Worm (Caenorhabditis elegans) whole organism, L4 larva: Measurements from ENCODE around the gene eng-1.

Experiments used
- F26F4.8 ChIP-seq: fragments of 200-800 bp; sonication (Bioruptor generic); conservative IDR thresholded peaks from 2 replicates; pipeline ENCODE4 v1.3.6; 2022; ENCODE audit warnings: missing genetic modification characterization, missing compliant biosample characterization
- F37D6.2 ChIP-seq: sonication (generic microtip); optimal IDR thresholded peaks from 2 replicates; lab custom pipeline; 2016; ENCODE audit warnings: mild to moderate bottlenecking, missing genetic modification characterization, missing compliant biosample characterization
- F44E2.7 ChIP-seq: fragments of 200-800 bp; sonication (Bioruptor generic); IDR thresholded peaks from 2 replicates; pipeline ENCODE4 v2.1.2; 2022; ENCODE audit warnings: missing genetic modification characterization, missing compliant biosample characterization
- R02D3.7 ChIP-seq: fragments of 150-350 bp; sonication (generic microtip); optimal IDR thresholded peaks from 3 replicates; lab custom pipeline; 2014; ENCODE audit warnings: missing biosample characterization, missing genetic modification characterization
- Y105C5A.15 ChIP-seq: fragments of 200-800 bp; sonication (Bioruptor generic); IDR thresholded peaks from 2 replicates; pipeline ENCODE4 v1.3.6; 2022; ENCODE audit warnings: missing genetic modification characterization, missing compliant biosample characterization
- ZK337.2 ChIP-seq: fragments of 200-800 bp; sonication (Bioruptor generic); IDR thresholded peaks from 2 replicates; pipeline ENCODE4 v1.3.6; 2022; ENCODE audit warnings: missing genetic modification reagents, missing genetic modification characterization, missing compliant biosample characterization
- aha-1 ChIP-seq: fragments of 150-350 bp; peaks from one replicate; lab custom pipeline; 2014; ENCODE audit warnings: missing biosample characterization, missing genetic modification characterization
- aly-2 ChIP-seq: sonication (generic microtip); optimal IDR thresholded peaks from 2 replicates; lab custom pipeline; 2018; ENCODE audit warnings: missing biosample characterization, missing genetic modification characterization
- ama-1 ChIP-seq: fragments of 150-350 bp; optimal IDR thresholded peaks from 2 replicates; lab custom pipeline; 2014; ENCODE audit warnings: inconsistent platforms, mixed read lengths
- attf-4 ChIP-seq: sonication (generic microtip); optimal IDR thresholded peaks from 3 replicates; lab custom pipeline; 2017; ENCODE audit warnings: missing biosample characterization, missing genetic modification characterization
- ceh-62 ChIP-seq: sonication (generic microtip); optimal IDR thresholded peaks from 2 replicates; lab custom pipeline; 2017; ENCODE audit warnings: missing biosample characterization, missing genetic modification characterization
- ceh-82 ChIP-seq: sonication (generic microtip); optimal IDR thresholded peaks from 2 replicates; lab custom pipeline; 2017; ENCODE audit warnings: missing biosample characterization, missing genetic modification characterization
- daf-19 ChIP-seq: fragments of 200-800 bp; sonication (Bioruptor generic); conservative IDR thresholded peaks from 2 replicates; pipeline ENCODE4 v1.3.6; 2022; ENCODE audit warnings: missing genetic modification characterization, missing compliant biosample characterization
- dmd-6 ChIP-seq: fragments of 200-800 bp; sonication (Bioruptor generic); IDR thresholded peaks from 2 replicates; pipeline ENCODE4 v1.3.6; 2022; ENCODE audit warnings: missing genetic modification reagents, missing genetic modification characterization, missing compliant biosample characterization
- dmd-8 ChIP-seq: fragments of 200-800 bp; sonication (Bioruptor generic); IDR thresholded peaks from 2 replicates; pipeline ENCODE4 v1.3.6; 2022; ENCODE audit warnings: missing genetic modification characterization, missing compliant biosample characterization
- dpl-1 ChIP-seq: fragments of 150-350 bp; optimal IDR thresholded peaks from 2 replicates; lab custom pipeline; 2014; ENCODE audit warnings: missing biosample characterization, missing genetic modification reagents, missing genetic modification characterization
- dve-1 ChIP-seq: sonication (generic microtip); optimal IDR thresholded peaks from 2 replicates; lab custom pipeline; 2017; ENCODE audit warnings: antibody characterized with exemption, mild to moderate bottlenecking, missing genetic modification characterization, missing compliant biosample characterization; ENCODE audit not compliant: insufficient read depth
- fkh-10 ChIP-seq: fragments of 150-350 bp; optimal IDR thresholded peaks from 2 replicates; lab custom pipeline; 2014; ENCODE audit warnings: missing biosample characterization, missing genetic modification reagents, missing genetic modification characterization
- hlh-30 ChIP-seq: sonication (generic microtip); optimal IDR thresholded peaks from 2 replicates; lab custom pipeline; 2017; ENCODE audit warnings: antibody characterized with exemption, mild to moderate bottlenecking, missing genetic modification characterization, missing compliant biosample characterization; ENCODE audit not compliant: insufficient read depth
- jun-1 ChIP-seq: fragments of 150-350 bp; optimal IDR thresholded peaks from 2 replicates; lab custom pipeline; 2014; ENCODE audit warnings: missing biosample characterization, missing genetic modification reagents, missing genetic modification characterization
- lin-1 ChIP-seq: fragments of 200-800 bp; sonication (Bioruptor generic); IDR thresholded peaks from 2 replicates; pipeline ENCODE4 v1.3.6; 2022; ENCODE audit warnings: missing genetic modification reagents, missing genetic modification characterization, missing compliant biosample characterization
- lin-13 ChIP-seq: fragments of 150-350 bp; optimal IDR thresholded peaks from 2 replicates; lab custom pipeline; 2014; ENCODE audit warnings: missing biosample characterization, missing genetic modification reagents, missing genetic modification characterization
- lin-15B ChIP-seq: fragments of 150-350 bp; sonication (generic microtip); optimal IDR thresholded peaks from 3 replicates; lab custom pipeline; 2014; ENCODE audit warnings: missing biosample characterization, missing genetic modification characterization
- lin-38 ChIP-seq: fragments of 200-800 bp; sonication (Bioruptor generic); IDR thresholded peaks from 2 replicates; pipeline ENCODE4 v1.3.6; 2022; ENCODE audit warnings: missing genetic modification reagents, missing genetic modification characterization, missing compliant biosample characterization
- lin-39 ChIP-seq: fragments of 150-350 bp; optimal IDR thresholded peaks from 2 replicates; lab custom pipeline; 2014; ENCODE audit warnings: missing biosample characterization, missing genetic modification reagents, missing genetic modification characterization
- lsy-2 ChIP-seq, 2 experiments: fragments of 150-350 bp in 1 of 2; sonication (generic microtip) in 1 of 2; optimal IDR thresholded peaks; 2 replicates each; lab custom pipeline; 2014 to 2017; ENCODE audit warnings: missing biosample characterization in 2 of 2, missing genetic modification characterization in 2 of 2
- madf-5 ChIP-seq, 2 experiments: fragments of 200-800 bp; sonication (Bioruptor generic); IDR thresholded peaks; 2 replicates each; pipeline ENCODE4 v1.3.6; 2022; ENCODE audit warnings: missing compliant biosample characterization in 2 of 2, missing genetic modification characterization in 2 of 2
- mdl-1 ChIP-seq, 2 experiments: fragments of 150-350 bp in 1 of 2; sonication (generic microtip) in 1 of 2; optimal IDR thresholded peaks; 2 replicates each; lab custom pipeline; 2014 to 2017; ENCODE audit warnings: missing biosample characterization in 2 of 2, missing genetic modification characterization in 2 of 2
- mep-1 ChIP-seq: fragments of 150-350 bp; sonication (generic microtip); optimal IDR thresholded peaks from 3 replicates; lab custom pipeline; 2014; ENCODE audit warnings: missing biosample characterization, missing genetic modification characterization
- mes-2 ChIP-seq: sonication (generic microtip); optimal IDR thresholded peaks from 2 replicates; lab custom pipeline; 2016; ENCODE audit warnings: missing genotype, mild to moderate bottlenecking, missing genetic modification characterization, missing compliant biosample characterization; ENCODE audit not compliant: poor library complexity, severe bottlenecking
- mxl-2 ChIP-seq: fragments of 200-800 bp; sonication (Bioruptor generic); conservative IDR thresholded peaks from 2 replicates; pipeline ENCODE4 v1.3.6; 2022; ENCODE audit warnings: missing genetic modification reagents, missing genetic modification characterization, missing compliant biosample characterization
- mxl-3 ChIP-seq: fragments of 200-800 bp; sonication (Bioruptor generic); optimal IDR thresholded peaks from 2 replicates; lab custom pipeline; 2018; ENCODE audit warnings: mild to moderate bottlenecking, missing genetic modification characterization, missing compliant biosample characterization
- nhr-102 ChIP-seq: sonication (generic microtip); optimal IDR thresholded peaks from 2 replicates; lab custom pipeline; 2016; ENCODE audit warnings: mild to moderate bottlenecking, missing genetic modification characterization, moderate library complexity, missing compliant biosample characterization
- nhr-11 ChIP-seq: fragments of 150-350 bp; optimal IDR thresholded peaks from 2 replicates; lab custom pipeline; 2014; ENCODE audit warnings: missing biosample characterization, missing genetic modification characterization
- nhr-111 ChIP-seq: fragments of 200-800 bp; sonication (Bioruptor generic); optimal IDR thresholded peaks from 2 replicates; lab custom pipeline; 2018; ENCODE audit warnings: mild to moderate bottlenecking, missing genetic modification characterization, missing compliant biosample characterization
- nhr-25 ChIP-seq: sonication (generic microtip); optimal IDR thresholded peaks from 2 replicates; lab custom pipeline; 2017; ENCODE audit warnings: missing genetic modification characterization, mild to moderate bottlenecking, missing compliant biosample characterization, antibody characterized with exemption, moderate library complexity, borderline replicate concordance; ENCODE audit not compliant: insufficient read depth
- nhr-42 ChIP-seq: fragments of 200-800 bp; sonication (Bioruptor generic); IDR thresholded peaks from 2 replicates; pipeline ENCODE4 v1.3.6; 2022; ENCODE audit warnings: missing genetic modification characterization, missing compliant biosample characterization
- pqm-1 ChIP-seq: sonication (generic microtip); optimal IDR thresholded peaks from 2 replicates; lab custom pipeline; 2017; ENCODE audit warnings: missing biosample characterization, missing genetic modification characterization
- rbr-2 ChIP-seq: sonication (generic microtip); optimal IDR thresholded peaks from 2 replicates; lab custom pipeline; 2016; ENCODE audit warnings: missing genotype, missing genetic modification characterization, missing compliant biosample characterization
- sdz-12 ChIP-seq: fragments of 200-800 bp; sonication (Bioruptor generic); optimal IDR thresholded peaks from 2 replicates; lab custom pipeline; 2018; ENCODE audit warnings: mild to moderate bottlenecking, missing genetic modification characterization, missing compliant biosample characterization
- set-16 ChIP-seq: fragments of 200-800 bp; sonication (Bioruptor generic); IDR thresholded peaks from 2 replicates; pipeline ENCODE4 v1.3.6; 2022; ENCODE audit warnings: missing genetic modification reagents, missing genetic modification characterization, missing compliant biosample characterization
- snpc-4 ChIP-seq: fragments of 150-350 bp; optimal IDR thresholded peaks from 2 replicates; lab custom pipeline; 2014; ENCODE audit warnings: missing biosample characterization, missing genetic modification characterization
- tag-97 ChIP-seq: fragments of 200-800 bp; sonication (Bioruptor generic); IDR thresholded peaks from 2 replicates; pipeline ENCODE4 v1.3.6; 2022; ENCODE audit warnings: missing genetic modification characterization, missing compliant biosample characterization
- unc-39 ChIP-seq: sonication (generic microtip); optimal IDR thresholded peaks from 2 replicates; lab custom pipeline; 2017; ENCODE audit warnings: missing biosample characterization, missing genetic modification characterization
- unc-62 ChIP-seq, 3 experiments: fragments of 150-350 bp in 1 of 3; sonication (generic microtip); optimal IDR thresholded peaks in 2 of 3; peaks in 1 of 3; 1 replicate in 1 of 3; 2 replicates in 2 of 3; lab custom pipeline; 2014 to 2017; ENCODE audit warnings: missing biosample characterization in 3 of 3, missing genetic modification characterization in 3 of 3, missing genetic modification reagents in 3 of 3, missing genotype in 1 of 3
- zip-2 ChIP-seq: fragments of 150-350 bp; optimal IDR thresholded peaks from 2 replicates; lab custom pipeline; 2014; ENCODE audit warnings: missing biosample characterization, missing genetic modification characterization

The eng-1 gene

DNA sequence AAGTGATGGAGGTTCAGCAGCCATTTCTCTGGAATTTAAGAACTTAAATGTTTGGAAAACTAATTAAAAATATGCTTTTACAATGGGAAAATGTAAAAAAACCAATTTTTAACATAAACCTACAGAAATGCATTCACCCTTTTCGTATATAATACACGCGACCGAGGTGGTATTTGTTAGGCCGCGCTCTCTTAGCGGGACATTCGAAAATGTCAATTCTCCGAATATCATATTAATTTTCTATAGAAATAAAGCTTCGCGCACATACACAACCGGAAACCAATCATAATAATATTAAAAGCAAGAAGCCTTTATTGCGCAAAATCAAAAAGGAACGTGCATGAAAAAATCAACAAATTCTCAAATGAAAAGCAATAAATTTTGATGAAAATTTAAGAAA, 15.1 kb downstream of the eng-1 start, which contains the start of gene ddx-23 (continued):
- TF ChIP-seq mes-2 (tag; lab: Kevin White, UChicago) = peak; percentile 76
- no peak for TF ChIP-seq ceh-62
- no peak for TF ChIP-seq ZK337.2 (GFP tag; lab: Robert Waterston, UW)
- 0 out of 2 replicates have a peak, but pooled peaks have one; percentile 56 for TF ChIP-seq Y105C5A.15

DNA sequence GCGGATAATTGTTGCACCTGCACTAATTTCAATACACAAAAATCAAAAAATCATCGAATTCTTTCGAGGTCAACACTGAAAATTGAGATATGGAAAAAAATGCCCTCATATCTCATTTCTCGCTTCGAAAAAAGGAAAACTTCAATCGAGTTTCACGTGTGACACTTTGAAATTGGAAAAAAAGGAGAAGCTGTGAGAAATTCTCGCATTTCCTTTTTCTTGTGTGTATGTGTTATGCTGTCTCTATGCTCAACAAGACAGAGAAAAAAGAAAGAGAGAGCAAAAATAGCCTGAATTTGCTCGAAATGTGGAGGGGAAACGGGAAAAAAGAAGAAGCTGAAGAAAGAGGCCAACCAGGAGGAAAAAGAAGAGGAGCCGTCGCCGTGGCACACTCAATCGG, 21.9 kb downstream of the eng-1 start:
- TF ChIP-seq aha-1 (tag; lab: Kevin White, UChicago) (peak; percentile 7), set-16 (GFP tag; lab: Robert Waterston, UW) (peak; percentile 10; the same call in 1 of the 2 replicates), madf-5 (GFP tag; IDR thresholded peaks at IDR 0.05; lab: Robert Waterston, UW) (no peak), lsy-2 (tag; optimal IDR thresholded peaks at IDR 0.05; lab: Kevin White, UChicago) (peak in 1 of 2 experiments; percentile 21), hlh-30 (tag; lab: Kevin White, UChicago) (peak; percentile 4), fkh-10 (GFP tag; lab: Kevin White, UChicago) (peak; percentile 63), nhr-11 (no peak), pqm-1 (tag; lab: Kevin White, UChicago) (no peak), daf-19 (GFP tag; lab: Robert Waterston, UW) (no peak), mdl-1 (tag; optimal IDR thresholded peaks at IDR 0.05; lab: Kevin White, UChicago) (peak in 1 of 2 experiments; percentile 20), F44E2.7 (GFP tag; lab: Robert Waterston, UW) (no peak), ama-1 (lab: Kevin White, UChicago) (no peak), mxl-2 (GFP tag; lab: Robert Waterston, UW) (no peak)
- TF ChIP-seq, all 104 proteins: peak for 6

DNA sequence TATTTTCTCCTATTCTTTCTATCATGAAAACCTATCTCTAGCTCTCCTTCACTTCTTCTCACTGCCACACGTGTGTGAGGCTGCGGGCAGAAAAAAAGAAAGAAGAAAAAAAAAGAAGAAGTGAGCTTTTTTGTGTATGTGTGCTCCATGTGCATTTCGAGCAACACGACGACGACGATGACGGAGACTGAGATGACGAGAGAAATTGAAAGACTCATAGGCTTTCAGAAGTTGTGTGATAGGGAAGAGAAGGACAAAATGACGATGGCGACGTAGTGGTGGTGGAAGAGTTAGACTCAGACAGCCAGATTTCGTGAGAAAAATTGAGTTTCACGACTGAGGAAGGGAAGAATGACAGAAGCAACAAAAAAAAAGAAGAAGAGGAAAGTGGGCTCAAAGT, 22.8 kb downstream of the eng-1 start:
- TF ChIP-seq lin-38 (GFP tag; lab: Robert Waterston, UW) (no peak), lin-39 (tag; lab: Kevin White, UChicago) (no peak), rbr-2 (peak; percentile 86), R02D3.7 (tag; lab: Kevin White, UChicago) (no peak), hlh-30 (tag; lab: Kevin White, UChicago) (peak; percentile 69), lin-1 (GFP tag; lab: Robert Waterston, UW) (no peak), dmd-8 (no peak), lin-13 (GFP tag; lab: Kevin White, UChicago) (no peak), ama-1 (lab: Kevin White, UChicago) (no peak), unc-39 (no peak), F26F4.8 (GFP tag; lab: Robert Waterston, UW) (no peak), F44E2.7 (GFP tag; lab: Robert Waterston, UW) (no peak), daf-19 (GFP tag; lab: Robert Waterston, UW) (no peak), dpl-1 (GFP tag; lab: Kevin White, UChicago) (peak; percentile 27), aly-2 (no peak), pqm-1 (tag; lab: Kevin White, UChicago) (no peak), mxl-2 (GFP tag; lab: Robert Waterston, UW) (no peak), mdl-1 (tag; optimal IDR thresholded peaks at IDR 0.05; lab: Kevin White, UChicago) (peak; percentile 60 to 93), dve-1 (tag; lab: Kevin White, UChicago) (peak; percentile 11), F37D6.2 (tag; lab: Kevin White, UChicago) (peak; percentile 65), zip-2 (tag; lab: Kevin White, UChicago) (no peak), dmd-6 (GFP tag; lab: Robert Waterston, UW) (no peak; the same call in none of the 2 replicates), unc-62 (GFP tag; optimal IDR thresholded peaks at IDR 0.05 in 1 of 2; lab: Kevin White, UChicago) (peak in 1 of 2 experiments; percentile 91), unc-62 (tag; optimal IDR thresholded peaks at IDR 0.05; lab: Kevin White, UChicago) (no peak), tag-97 (GFP tag; lab: Robert Waterston, UW) (no peak), mep-1 (peak; percentile 70), nhr-25 (tag; lab: Kevin White, UChicago) (no peak), ceh-62 (no peak), jun-1 (no peak), nhr-42 (GFP tag; lab: Robert Waterston, UW) (no peak), nhr-102 (tag; lab: Kevin White, UChicago) (no peak), mxl-3 (GFP tag; lab: Kevin White, UChicago) (peak; percentile 42), lin-15B (tag; lab: Kevin White, UChicago) (no peak), snpc-4 (tag; lab: Kevin White, UChicago) (no peak), attf-4 (no peak), ceh-82 (no peak), nhr-111 (no peak), sdz-12 (GFP tag; lab: Kevin White, UChicago) (no peak)
